Fruit fly (Drosophila melanogaster) Kc167 (cell line): ENCODE data around the gene CG7800.

Experiments used
- insv ChIP-seq: fragments of >200 bp; optimal IDR thresholded peaks from 3 replicates; lab custom pipeline; 2018; ENCODE audit warnings: missing external identifiers
- ttk ChIP-seq: sonication (Bioruptor generic); optimal IDR thresholded peaks from 2 replicates; lab custom pipeline; 2017; ENCODE audit warnings: missing external identifiers

DNA sequence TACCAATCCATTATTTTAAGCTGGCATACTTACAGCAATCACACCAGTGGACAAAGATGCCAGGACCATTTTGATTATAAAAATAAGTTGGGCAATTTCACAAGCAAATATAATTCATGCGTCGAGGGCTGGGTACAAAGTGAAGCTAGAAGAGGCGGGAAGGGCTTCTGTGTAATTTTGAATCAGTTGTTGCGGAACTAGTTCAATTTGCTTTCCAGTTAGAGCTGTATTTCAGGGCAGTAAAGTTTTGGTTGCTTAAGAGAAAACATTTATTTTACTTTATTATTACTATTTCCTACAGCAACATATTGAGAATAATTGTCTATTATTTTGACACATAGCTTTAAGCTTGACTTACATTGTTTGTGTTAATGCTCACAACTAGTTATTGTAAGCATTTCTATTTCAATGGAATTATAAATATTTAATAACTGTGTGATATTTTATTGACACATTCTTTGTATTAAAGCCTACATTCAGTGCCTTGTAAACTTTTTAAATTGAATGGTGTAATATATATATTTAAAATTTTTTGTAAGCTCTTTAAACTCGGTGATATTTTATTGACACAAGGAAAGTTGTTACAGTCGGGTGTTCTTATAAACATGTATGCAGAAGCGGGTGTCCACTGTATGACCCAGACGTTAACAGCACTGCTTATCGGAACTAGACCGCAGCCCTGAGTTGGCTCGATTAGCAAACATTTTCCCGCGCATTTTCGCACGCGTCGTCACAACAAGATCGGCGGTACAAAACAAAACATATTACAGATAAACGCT lies 46.7 kb downstream of the CG7800 start, which contains the start of the genes RPA1 and Mcm2:
- no peak for TF ChIP-seq ttk
- no peak for TF ChIP-seq insv (lab: Kevin White, UChicago)
